Fruit fly (Drosophila melanogaster) whole organism, embryonic: ENCODE data around the gene firl.

ENCODE experiments used
- CG10147 ChIP-seq: fragments of 200-800 bp; sonication (Bioruptor generic); optimal IDR thresholded peaks from 2 replicates; lab custom pipeline; 2019; ENCODE audit warnings: missing biosample characterization, mild to moderate bottlenecking, missing genetic modification characterization, moderate library complexity
- CG10979 ChIP-seq: fragments of 200-800 bp; sonication (Bioruptor generic); optimal IDR thresholded peaks from 2 replicates; lab custom pipeline; 2018; ENCODE audit warnings: missing biosample characterization, mild to moderate bottlenecking, missing genetic modification characterization, moderate library complexity
- CG12155 ChIP-seq: fragments of 200-800 bp; sonication (Bioruptor generic); optimal IDR thresholded peaks from 3 replicates; lab custom pipeline; 2016; ENCODE audit warnings: missing biosample characterization, missing genetic modification characterization
- CG12942 ChIP-seq: fragments of 200-800 bp; sonication (Bioruptor generic); optimal IDR thresholded peaks from 3 replicates; lab custom pipeline; 2016; ENCODE audit warnings: missing biosample characterization, missing genetic modification characterization
- CG14710 ChIP-seq: fragments of 200-800 bp; sonication (Bioruptor generic); optimal IDR thresholded peaks from 3 replicates; lab custom pipeline; 2019; ENCODE audit warnings: missing biosample characterization, mild to moderate bottlenecking, missing genetic modification characterization, moderate library complexity
- CG15601 ChIP-seq: fragments of 200-800 bp; sonication (Bioruptor generic); optimal IDR thresholded peaks from 3 replicates; lab custom pipeline; 2019; ENCODE audit warnings: missing biosample characterization, mild to moderate bottlenecking, missing genetic modification characterization, moderate library complexity
- CG32772 ChIP-seq: fragments of 200-800 bp; sonication (Bioruptor generic); IDR thresholded peaks from 2 replicates; pipeline ENCODE4 v1.3.6; 2022; ENCODE audit warnings: missing biosample characterization, missing genetic modification characterization
- CG34224 ChIP-seq: fragments of 200-800 bp; sonication (Bioruptor generic); IDR thresholded peaks from 3 replicates; pipeline ENCODE4 v1.3.6; 2022; ENCODE audit warnings: missing biosample characterization, missing genetic modification characterization; ENCODE audit not compliant: partially characterized antibody
- CG34422 ChIP-seq: fragments of 200-800 bp; sonication (Bioruptor generic); IDR thresholded peaks from 3 replicates; pipeline ENCODE4 v1.3.6; 2022; ENCODE audit warnings: missing biosample characterization, missing genetic modification characterization
- CG4328 ChIP-seq: fragments of 200-800 bp; sonication (Bioruptor generic); optimal IDR thresholded peaks from 3 replicates; lab custom pipeline; 2017; ENCODE audit warnings: missing biosample characterization, missing genetic modification reagents, missing genetic modification characterization
- CG4707 ChIP-seq: fragments of 200-800 bp; sonication (Bioruptor generic); optimal IDR thresholded peaks from 2 replicates; lab custom pipeline; 2018; ENCODE audit warnings: missing biosample characterization, mild to moderate bottlenecking, missing genetic modification characterization, moderate library complexity
- CG5180 ChIP-seq: fragments of 200-800 bp; sonication (Bioruptor generic); optimal IDR thresholded peaks from 3 replicates; lab custom pipeline; 2017; ENCODE audit warnings: missing biosample characterization, missing genetic modification characterization, mild to moderate bottlenecking, moderate library complexity, missing genetic modification reagents
- CG8290 ChIP-seq, 3 experiments: fragments of 200-800 bp; sonication (Bioruptor generic); optimal IDR thresholded peaks; 2 replicates each; lab custom pipeline; 2016 to 2019; ENCODE audit warnings: missing biosample characterization in 3 of 3, missing genetic modification characterization in 3 of 3, mild to moderate bottlenecking in 2 of 3, moderate library complexity in 1 of 3
- CG8388 ChIP-seq: fragments of 200-800 bp; sonication (Bioruptor generic); optimal IDR thresholded peaks from 2 replicates; lab custom pipeline; 2019; ENCODE audit warnings: missing biosample characterization, mild to moderate bottlenecking, missing genetic modification characterization, moderate library complexity
- Chrac-16 ChIP-seq: fragments of 200-800 bp; sonication (Bioruptor generic); optimal IDR thresholded peaks from 3 replicates; lab custom pipeline; 2016; ENCODE audit warnings: missing biosample characterization, missing genetic modification characterization
- CoRest ChIP-seq: fragments of 200-800 bp; sonication (Bioruptor generic); optimal IDR thresholded peaks from 3 replicates; lab custom pipeline; 2018; ENCODE audit warnings: missing biosample characterization, mild to moderate bottlenecking, missing genetic modification characterization, moderate library complexity
- E2f2 ChIP-seq: fragments of 200-800 bp; sonication (Bioruptor generic); IDR thresholded peaks from 2 replicates; pipeline ENCODE4 v1.3.6; 2022; ENCODE audit warnings: missing biosample characterization, missing genetic modification characterization
- Ets97D ChIP-seq: fragments of 200-800 bp; sonication (Bioruptor generic); optimal IDR thresholded peaks from 3 replicates; lab custom pipeline; 2016; ENCODE audit warnings: missing biosample characterization, missing genetic modification characterization
- GATAe ChIP-seq: fragments of 200-800 bp; sonication (Bioruptor generic); conservative IDR thresholded peaks from 2 replicates; pipeline ENCODE4 v1.3.6; 2022; ENCODE audit warnings: missing biosample characterization, missing genetic modification characterization
- H2.0 ChIP-seq: fragments of 200-800 bp; sonication (Bioruptor generic); IDR thresholded peaks from 2 replicates; pipeline ENCODE4 v1.3.6; 2022; ENCODE audit warnings: missing biosample characterization, missing genetic modification characterization
- HLH4C ChIP-seq: fragments of 200-800 bp; sonication (Bioruptor generic); IDR thresholded peaks from 3 replicates; pipeline ENCODE4 v1.3.6; 2022; ENCODE audit warnings: missing biosample characterization, missing genetic modification characterization; ENCODE audit not compliant: partially characterized antibody
- Hmx ChIP-seq: fragments of 200-800 bp; sonication (Bioruptor generic); optimal IDR thresholded peaks from 2 replicates; lab custom pipeline; 2016; ENCODE audit warnings: missing biosample characterization, missing genetic modification characterization
- Lim3 ChIP-seq: fragments of 200-800 bp; sonication (Bioruptor generic); IDR thresholded peaks from 2 replicates; pipeline ENCODE4 v1.3.6; 2022; ENCODE audit warnings: missing biosample characterization, missing genetic modification characterization
- MESR4 ChIP-seq: fragments of 200-800 bp; sonication (Bioruptor generic); optimal IDR thresholded peaks from 2 replicates; lab custom pipeline; 2018; ENCODE audit warnings: missing biosample characterization, mild to moderate bottlenecking, missing genetic modification characterization, moderate library complexity
- Sry-β ChIP-seq: fragments of 200-800 bp; sonication (Bioruptor generic); optimal IDR thresholded peaks from 2 replicates; lab custom pipeline; 2018; ENCODE audit warnings: missing biosample characterization, mild to moderate bottlenecking, missing genetic modification characterization, moderate library complexity
- Xbp1 ChIP-seq: fragments of 200-800 bp; sonication (Bioruptor generic); optimal IDR thresholded peaks from 3 replicates; lab custom pipeline; 2016; ENCODE audit warnings: missing biosample characterization, mild to moderate bottlenecking, missing genetic modification characterization
- ab ChIP-seq: fragments of 200-800 bp; sonication (Bioruptor generic); optimal IDR thresholded peaks from 2 replicates; lab custom pipeline; 2016; ENCODE audit warnings: missing biosample characterization, missing genetic modification characterization
- ato ChIP-seq: fragments of 200-800 bp; sonication (Bioruptor generic); IDR thresholded peaks from 2 replicates; pipeline ENCODE4 v1.3.6; 2022; ENCODE audit warnings: missing biosample characterization, missing genetic modification characterization; ENCODE audit not compliant: partially characterized antibody
- bsh ChIP-seq, 2 experiments: fragments of 200-800 bp; sonication (Bioruptor generic); optimal IDR thresholded peaks; 2 replicates each; lab custom pipeline; 2017 to 2018; ENCODE audit warnings: mild to moderate bottlenecking in 2 of 2, missing biosample characterization in 2 of 2, missing genetic modification characterization in 2 of 2, moderate library complexity in 1 of 2
- cwo ChIP-seq: fragments of 200-800 bp; sonication (Bioruptor generic); optimal IDR thresholded peaks from 3 replicates; lab custom pipeline; 2017; ENCODE audit warnings: missing biosample characterization, missing genetic modification characterization, mild to moderate bottlenecking, moderate library complexity, missing genetic modification reagents
- en ChIP-seq: fragments of 200-800 bp; sonication (Bioruptor generic); optimal IDR thresholded peaks from 2 replicates; lab custom pipeline; 2016; ENCODE audit warnings: missing biosample characterization, missing genetic modification characterization
- fu2 ChIP-seq: fragments of 200-800 bp; sonication (Bioruptor generic); optimal IDR thresholded peaks from 2 replicates; lab custom pipeline; 2016; ENCODE audit warnings: missing biosample characterization, missing genetic modification characterization
- gcm ChIP-seq: fragments of 200-800 bp; sonication (Bioruptor generic); optimal IDR thresholded peaks from 2 replicates; lab custom pipeline; 2019; ENCODE audit warnings: missing biosample characterization, mild to moderate bottlenecking, missing genetic modification characterization, moderate library complexity
- grau ChIP-seq: fragments of 200-800 bp; optimal IDR thresholded peaks from 3 replicates; lab custom pipeline; 2019; ENCODE audit warnings: missing biosample characterization, mild to moderate bottlenecking, missing genetic modification characterization, moderate library complexity
- hb ChIP-seq: fragments of 200-800 bp; sonication (Bioruptor generic); IDR thresholded peaks from 3 replicates; pipeline ENCODE4 v1.3.6; 2022; ENCODE audit warnings: missing biosample characterization, missing genetic modification characterization; ENCODE audit not compliant: partially characterized antibody
- hkb ChIP-seq, 2 experiments: fragments of 200-800 bp in 1 of 2; fragments of >200 bp in 1 of 2; sonication (Bioruptor generic) in 1 of 2; IDR thresholded peaks in 1 of 2; optimal IDR thresholded peaks in 1 of 2; 2 replicates each; pipeline versions ENCODE4 v1.3.6 to Lab custom; 2017 to 2022; ENCODE audit warnings: missing biosample characterization in 1 of 2, missing genetic modification characterization in 1 of 2
- kah ChIP-seq: fragments of 200-800 bp; sonication (Bioruptor generic); optimal IDR thresholded peaks from 2 replicates; lab custom pipeline; 2018; ENCODE audit warnings: missing biosample characterization, mild to moderate bottlenecking, missing genetic modification characterization
- lilli ChIP-seq: fragments of 200-800 bp; sonication (Bioruptor generic); optimal IDR thresholded peaks from 3 replicates; lab custom pipeline; 2016; ENCODE audit warnings: missing biosample characterization, missing genetic modification characterization
- lmd ChIP-seq: fragments of 200-800 bp; sonication (Bioruptor generic); IDR thresholded peaks from 2 replicates; pipeline ENCODE4 v1.3.6; 2022; ENCODE audit warnings: missing biosample characterization, missing genetic modification characterization
- nmo ChIP-seq: fragments of 200-800 bp; sonication (Bioruptor generic); optimal IDR thresholded peaks from 2 replicates; lab custom pipeline; 2018; ENCODE audit warnings: missing biosample characterization, mild to moderate bottlenecking, missing genetic modification characterization, moderate library complexity
- prd ChIP-seq, 3 experiments: fragments of >200 bp in 2 of 3; fragments of 200-800 bp in 1 of 3; sonication (Bioruptor generic) in 1 of 3; optimal IDR thresholded peaks in 2 of 3; IDR thresholded peaks in 1 of 3; 2 replicates in 2 of 3; 3 replicates in 1 of 3; pipeline versions ENCODE4 v1.3.6 to Lab custom; 2017 to 2022; ENCODE audit warnings: missing biosample characterization in 1 of 3, missing genetic modification characterization in 1 of 3
- salm ChIP-seq: fragments of 200-800 bp; sonication (Bioruptor generic); optimal IDR thresholded peaks from 2 replicates; lab custom pipeline; 2018; ENCODE audit warnings: missing biosample characterization, mild to moderate bottlenecking, missing genetic modification characterization
- schlank ChIP-seq: fragments of 200-800 bp; sonication (Bioruptor generic); optimal IDR thresholded peaks from 2 replicates; lab custom pipeline; 2018; ENCODE audit warnings: missing biosample characterization, mild to moderate bottlenecking, missing genetic modification characterization
- sna ChIP-seq: fragments of 200-800 bp; sonication (Bioruptor generic); IDR thresholded peaks from 2 replicates; pipeline ENCODE4 v1.3.6; 2022; ENCODE audit warnings: missing biosample characterization, missing genetic modification characterization; ENCODE audit not compliant: partially characterized antibody
- sob ChIP-seq: fragments of 200-800 bp; sonication (Bioruptor generic); IDR thresholded peaks from 2 replicates; pipeline ENCODE4 v1.3.6; 2022; ENCODE audit warnings: missing biosample characterization, missing genetic modification characterization
- sqz ChIP-seq: fragments of 200-800 bp; sonication (Bioruptor generic); optimal IDR thresholded peaks from 3 replicates; lab custom pipeline; 2018; ENCODE audit warnings: missing biosample characterization, mild to moderate bottlenecking, missing genetic modification characterization
- yki ChIP-seq: fragments of >200 bp; optimal IDR thresholded peaks from 3 replicates; lab custom pipeline; 2018
- zen2 ChIP-seq: fragments of 200-800 bp; sonication (Bioruptor generic); IDR thresholded peaks from 3 replicates; pipeline ENCODE4 v1.3.6; 2022; ENCODE audit warnings: missing biosample characterization, missing genetic modification characterization; ENCODE audit not compliant: partially characterized antibody

firl gene

DNA sequence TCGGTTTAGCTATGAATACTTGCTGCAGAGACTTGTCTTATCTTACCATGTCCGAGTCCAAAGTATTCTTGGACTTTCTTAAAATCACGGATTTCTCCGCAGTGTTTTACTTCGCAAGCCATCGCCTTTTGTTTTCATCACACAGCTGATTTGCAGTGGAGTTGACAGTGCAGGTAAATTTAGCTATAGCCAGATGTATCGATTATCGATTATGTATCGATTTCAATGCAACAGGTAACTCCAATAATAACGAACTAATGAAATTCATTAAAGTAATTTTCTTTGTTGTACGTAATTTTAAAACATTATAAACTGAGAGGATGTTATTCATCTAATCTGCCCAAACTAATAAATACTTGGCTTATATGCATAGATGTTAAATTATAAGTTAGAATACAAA, 3.5 kb downstream of the firl start, which contains the start of gene Rab3-GAP (continued):
- peak; percentile 11 for TF ChIP-seq Ets97D
- TF ChIP-seq fu2: no peak
- no peak for TF ChIP-seq Hmx (GFP tag; lab: Kevin White, UChicago)
- peak; percentile 29 for TF ChIP-seq CG15601 (tag; lab: Kevin White, UChicago)
- TF ChIP-seq CG10147 (GFP tag; lab: Kevin White, UChicago): peak; percentile 7
- peak; percentile 34 for TF ChIP-seq CG12942 (GFP tag; lab: Kevin White, UChicago)
- TF ChIP-seq MESR4 (GFP tag; lab: Kevin White, UChicago): peak; percentile 50
- peak; percentile 79 for TF ChIP-seq CG34224 (GFP tag; lab: Robert Waterston, UW)
- TF ChIP-seq kah: peak; percentile 63
- peak; percentile 37 for TF ChIP-seq lilli (GFP tag; lab: Kevin White, UChicago)
- peak; percentile 55; the same call in 2 of the 3 replicates for TF ChIP-seq zen2 (GFP tag; lab: Robert Waterston, UW)
- TF ChIP-seq yki (lab: Kevin White, UChicago): no peak
- TF ChIP-seq grau (tag; lab: Kevin White, UChicago): peak; percentile 98
- peak; percentile 51 for TF ChIP-seq nmo (GFP tag; lab: Kevin White, UChicago)
- peak; percentile 97 for TF ChIP-seq Sry-β (GFP tag; lab: Kevin White, UChicago)
- TF ChIP-seq CG4707 (GFP tag; lab: Kevin White, UChicago): no peak
- no peak for TF ChIP-seq ab
- peak; percentile 22 for TF ChIP-seq gcm
- 0 out of 3 replicates have a peak, but pooled peaks have one; percentile 5 for TF ChIP-seq hb
- TF ChIP-seq cwo: no peak
- no peak for TF ChIP-seq H2.0
- no peak for TF ChIP-seq CG4328
- TF ChIP-seq hkb (optimal IDR thresholded peaks at IDR 0.05; lab: Kevin White, UChicago): no peak
- TF ChIP-seq hkb (GFP tag; IDR thresholded peaks at IDR 0.05; lab: Robert Waterston, UW): peak; percentile 57
- TF ChIP-seq sob: peak; percentile 29; the same call in 1 of the 2 replicates
- TF ChIP-seq lmd (GFP tag; lab: Robert Waterston, UW): peak; percentile 10; the same call in 1 of the 2 replicates
- peak; percentile 22 for TF ChIP-seq CG12155 (GFP tag; lab: Kevin White, UChicago)
- TF ChIP-seq CG8388 (GFP tag; lab: Kevin White, UChicago): peak; percentile 15
- peak; percentile 48 for TF ChIP-seq HLH4C (GFP tag; lab: Robert Waterston, UW)
- TF ChIP-seq ato (GFP tag; lab: Robert Waterston, UW): no peak
- no peak for TF ChIP-seq sqz
- TF ChIP-seq CG14710: peak; percentile 51
- TF ChIP-seq Chrac-16 (GFP tag; lab: Kevin White, UChicago): peak; percentile 29
- no peak for TF ChIP-seq CG32772 (GFP tag; lab: Robert Waterston, UW)
- peak; percentile 23 for TF ChIP-seq CG10979 (tag; lab: Kevin White, UChicago)
- no peak for TF ChIP-seq CG5180 (GFP tag; lab: Kevin White, UChicago)
- peak; percentile 17 for TF ChIP-seq Xbp1
- peak; percentile 10 for TF ChIP-seq CoRest (tag; lab: Kevin White, UChicago)
- peak in 1 of 2 experiments; percentile 39 for TF ChIP-seq bsh (GFP tag; optimal IDR thresholded peaks at IDR 0.05; lab: Kevin White, UChicago)
- TF ChIP-seq en: no peak
- TF ChIP-seq salm (tag; lab: Kevin White, UChicago): no peak
- TF ChIP-seq CG8290 (GFP tag; optimal IDR thresholded peaks at IDR 0.05; lab: Kevin White, UChicago): peak; percentile 26
- no peak for TF ChIP-seq CG8290 (tag; optimal IDR thresholded peaks at IDR 0.05; lab: Kevin White, UChicago)
- peak; percentile 30; the same call in 1 of the 3 replicates for TF ChIP-seq CG34422 (GFP tag; lab: Robert Waterston, UW)
- peak; percentile 23; the same call in 1 of the 2 replicates for TF ChIP-seq E2f2 (GFP tag; lab: Robert Waterston, UW)
- TF ChIP-seq sna: peak; percentile 68; the same call in 1 of the 2 replicates
- TF ChIP-seq GATAe (GFP tag; lab: Robert Waterston, UW): no peak
- no peak for TF ChIP-seq Lim3 (GFP tag; lab: Robert Waterston, UW)
- TF ChIP-seq schlank (tag; lab: Kevin White, UChicago): no peak
- TF ChIP-seq prd (optimal IDR thresholded peaks at IDR 0.05; lab: Kevin White, UChicago): no peak
- peak; percentile 69 for TF ChIP-seq prd (GFP tag; IDR thresholded peaks at IDR 0.05; lab: Robert Waterston, UW)
